Worm (Caenorhabditis elegans): ENCODE data around the gene T23C6.4.

ce11 chrX:17107670-17108069 is 42.1 kb downstream of the T23C6.4 start, which contains the start of gene lido-4:
- TF ChIP-seq mdl-1 (tag; optimal IDR thresholded peaks at IDR 0.05) (no peak), ama-1 (optimal IDR thresholded peaks at IDR 0.05) (no peak), ztf-4 (tag; optimal IDR thresholded peaks at IDR 0.05) (no peak), snpc-4 (tag; optimal IDR thresholded peaks at IDR 0.05) (no peak)
